Worm (Caenorhabditis elegans) whole organism, L1 larva: ENCODE measurements around the gene wdr-54.

ENCODE experiments used
- alr-1 ChIP-seq: fragments of 200-800 bp; sonication (Bioruptor generic); optimal IDR thresholded peaks from 2 replicates; lab custom pipeline; 2018; ENCODE audit warnings: borderline replicate concordance, mild to moderate bottlenecking, missing genetic modification characterization, missing compliant biosample characterization
- ceh-8 ChIP-seq: fragments of 200-800 bp; sonication (Bioruptor generic); optimal IDR thresholded peaks from 2 replicates; lab custom pipeline; 2018; ENCODE audit warnings: mild to moderate bottlenecking, missing genetic modification characterization, moderate library complexity, missing compliant biosample characterization
- jun-1 ChIP-seq: fragments of 150-350 bp; optimal IDR thresholded peaks from 2 replicates; lab custom pipeline; 2014; ENCODE audit warnings: missing biosample characterization, missing genetic modification reagents, missing genetic modification characterization
- lsy-2 ChIP-seq, 2 experiments: fragments of 150-350 bp; optimal IDR thresholded peaks; 2 replicates each; lab custom pipeline; 2014; ENCODE audit warnings: missing biosample characterization in 2 of 2, missing genetic modification characterization in 2 of 2
- nhr-11 ChIP-seq: fragments of 150-350 bp; optimal IDR thresholded peaks from 2 replicates; lab custom pipeline; 2014; ENCODE audit warnings: missing biosample characterization, missing genetic modification characterization
- nhr-77 ChIP-seq: fragments of 150-350 bp; optimal IDR thresholded peaks from 2 replicates; lab custom pipeline; 2014; ENCODE audit warnings: missing biosample characterization, missing genetic modification characterization
- nhr-85 ChIP-seq: sonication (generic microtip); peaks from one replicate; lab custom pipeline; 2016; ENCODE audit warnings: missing genetic modification characterization, inconsistent platforms, missing compliant biosample characterization
- pag-3 ChIP-seq: sonication (generic microtip); optimal IDR thresholded peaks from 2 replicates; lab custom pipeline; 2017; ENCODE audit warnings: missing genetic modification characterization, mild to moderate bottlenecking, missing compliant biosample characterization, antibody characterized with exemption, borderline replicate concordance; ENCODE audit not compliant: insufficient read depth
- zag-1 ChIP-seq: fragments of 150-350 bp; optimal IDR thresholded peaks from 2 replicates; lab custom pipeline; 2014; ENCODE audit warnings: missing biosample characterization, missing genetic modification characterization

- TF ChIP-seq zag-1 (tag; lab: Kevin White, UChicago) = no peak
- TF ChIP-seq nhr-85 (tag; lab: Kevin White, UChicago) = no peak
- TF ChIP-seq nhr-11 (tag; lab: Kevin White, UChicago) = no peak
- no peak for TF ChIP-seq jun-1 (tag; lab: Kevin White, UChicago)
- TF ChIP-seq nhr-77 = no peak
- TF ChIP-seq lsy-2 (tag; optimal IDR thresholded peaks at IDR 0.05; lab: Kevin White, UChicago) = no peak
- TF ChIP-seq alr-1 = no peak
- no peak for TF ChIP-seq ceh-8 (GFP tag; lab: Kevin White, UChicago)
- TF ChIP-seq pag-3 (tag; lab: Kevin White, UChicago) = no peak
These were observed 3.3 kb upstream of the wdr-54 start, which contains the start of gene daf-3 for ce11 chrX:825375-825774.
